Worm (Caenorhabditis elegans): ENCODE results near the gene twk-36.

Gene twk-36

DNA sequence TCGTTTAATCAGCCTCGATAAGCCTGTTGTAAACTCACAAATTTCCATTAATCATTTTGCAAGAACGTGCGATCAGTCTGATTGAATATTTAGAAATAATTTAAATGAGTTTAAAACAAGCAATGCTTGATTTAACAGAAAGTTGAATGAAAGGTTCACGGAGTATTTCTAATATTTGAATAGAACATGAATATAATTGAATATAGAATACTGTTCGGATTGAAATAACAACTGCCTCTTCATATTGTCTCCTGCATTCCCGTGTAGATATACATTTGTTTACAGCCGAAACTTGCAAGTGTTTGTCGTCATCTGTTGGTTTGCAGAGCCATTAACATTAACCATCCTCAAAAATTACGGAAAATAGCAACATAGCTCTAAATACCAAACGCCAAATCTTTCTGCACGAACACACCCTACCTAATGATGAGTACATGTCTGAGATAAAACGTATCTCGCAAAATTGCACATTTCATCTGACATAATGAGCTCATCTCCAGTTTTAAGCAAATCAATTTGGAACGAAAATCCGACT is 46.1 kb downstream of the twk-36 start, which contains the start of the genes Y26G10.5 and srh-32:
TSS of gene Y26G10.5 (minus strand) at position 101 of the 535 bp plus-strand sequence.
TSS of gene srh-32 (plus strand) at position 485 of the 535 bp plus-strand sequence.
- no peak for TF ChIP-seq nhr-21 (tag; optimal IDR thresholded peaks at IDR 0.05)
- no peak for TF ChIP-seq zag-1 (tag; optimal IDR thresholded peaks at IDR 0.05)

DNA sequence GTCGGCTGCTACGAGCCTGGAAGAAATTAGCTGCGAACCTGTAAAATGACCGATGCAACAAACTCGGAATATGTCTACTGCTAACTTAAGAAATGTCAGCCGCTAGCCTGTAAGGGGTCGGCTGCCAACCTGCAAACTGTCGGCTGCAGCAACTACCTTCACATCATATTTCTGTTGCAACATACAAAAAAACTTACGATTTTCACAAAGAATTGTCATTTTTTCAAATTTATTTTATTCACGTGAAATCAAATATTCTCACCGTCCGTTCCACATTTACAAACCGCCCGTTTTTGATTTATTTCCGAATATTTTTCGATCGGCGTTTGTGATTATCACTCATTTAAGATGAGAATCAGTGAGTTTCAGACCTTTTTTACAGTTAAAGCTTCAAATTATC is 47.2 kb downstream of the twk-36 start, which contains the start of gene Y26G10.6:
TSS of gene Y26G10.6 (plus strand) at position 301 of the 400 bp plus-strand sequence.
- TF ChIP-seq mbf-1 (tag; optimal IDR thresholded peaks at IDR 0.05) (no peak), nhr-6 (tag; optimal IDR thresholded peaks at IDR 0.05) (no peak), sem-4 (tag; optimal IDR thresholded peaks at IDR 0.05) (no peak), nhr-12 (tag; optimal IDR thresholded peaks at IDR 0.05) (no peak), ztf-11 (tag; optimal IDR thresholded peaks at IDR 0.05) (no peak)

DNA sequence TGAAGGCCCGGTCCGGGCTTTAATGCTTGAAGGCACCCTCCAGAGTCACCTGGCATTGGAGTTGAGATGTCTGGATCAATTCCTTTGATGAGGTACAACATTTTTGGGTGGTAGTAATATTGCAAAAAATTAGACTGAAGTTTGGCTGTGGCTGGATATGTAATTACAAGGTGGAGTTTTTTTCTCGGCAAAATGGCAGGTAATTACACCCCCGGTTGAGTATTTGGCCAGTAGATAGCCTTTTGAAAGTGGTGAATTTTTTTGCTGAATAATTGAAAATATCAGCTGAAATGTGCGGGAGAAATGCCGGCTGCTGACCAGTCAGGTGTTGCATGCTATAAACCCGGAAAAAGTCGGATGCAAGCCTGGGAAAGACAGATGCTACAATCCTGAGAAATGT is 47.8 kb downstream of the twk-36 start, which contains the start of gene Y26G10.4:
TSS of gene Y26G10.4 (minus strand) at position 101 of the 400 bp plus-strand sequence.
- TF ChIP-seq gmeb-1 (tag; optimal IDR thresholded peaks at IDR 0.05) (no peak), sma-3 (GFP tag; optimal IDR thresholded peaks at IDR 0.05) (no peak)

DNA sequence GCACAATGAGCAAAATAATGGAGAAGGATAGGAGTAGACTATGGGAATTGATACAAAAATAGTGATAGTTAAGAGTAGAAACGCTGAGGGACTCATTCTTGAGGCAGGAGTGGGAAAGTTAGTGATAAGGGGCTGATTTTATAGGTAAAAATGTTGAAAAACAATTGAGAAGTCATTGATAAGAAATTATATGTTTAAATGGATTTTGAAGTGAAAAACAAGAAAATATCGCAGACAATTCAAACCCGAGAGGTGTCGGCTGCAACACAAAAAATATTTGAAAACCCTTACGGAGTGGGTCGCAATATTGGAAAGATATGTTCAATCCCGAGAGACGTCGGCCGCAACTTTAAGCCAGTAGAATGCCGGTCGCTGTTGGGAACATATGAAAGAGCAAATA is 50.1 kb downstream of the twk-36 start, which contains the start of gene spp-29:
TSS of gene spp-29 (minus strand) at position 101 of the 400 bp plus-strand sequence.
- no peak for TF ChIP-seq nhr-12 (tag; optimal IDR thresholded peaks at IDR 0.05)
- TF ChIP-seq R02D3.7 (tag; optimal IDR thresholded peaks at IDR 0.05) = no peak
- TF ChIP-seq elt-3 (tag; optimal IDR thresholded peaks at IDR 0.05) = no peak
- TF ChIP-seq blmp-1 (tag; optimal IDR thresholded peaks at IDR 0.05; ENCODE audit: insufficient read depth) = no peak
- no peak for TF ChIP-seq C34F6.9 (tag; optimal IDR thresholded peaks at IDR 0.05)
- TF ChIP-seq ZK546.5 (tag; optimal IDR thresholded peaks at IDR 0.05) = no peak
- no peak for TF ChIP-seq nhr-21 (tag; optimal IDR thresholded peaks at IDR 0.05)
- no peak for TF ChIP-seq mbf-1 (tag; optimal IDR thresholded peaks at IDR 0.05)
- TF ChIP-seq mab-5 (tag; optimal IDR thresholded peaks at IDR 0.05) = no peak
- TF ChIP-seq gmeb-1 (tag; optimal IDR thresholded peaks at IDR 0.05) = no peak
- TF ChIP-seq skn-1 (tag; optimal IDR thresholded peaks at IDR 0.05) = no peak
- no peak for TF ChIP-seq nhr-25 (tag; optimal IDR thresholded peaks at IDR 0.05)
- no peak for TF ChIP-seq Y55F3AM.14 (GFP tag; optimal IDR thresholded peaks at IDR 0.05)
- TF ChIP-seq unc-62 (GFP tag; optimal IDR thresholded peaks at IDR 0.05) = no peak
- TF ChIP-seq unc-39 (tag; optimal IDR thresholded peaks at IDR 0.05) = no peak
- no peak for TF ChIP-seq unc-55 (GFP tag; optimal IDR thresholded peaks at IDR 0.05)
- no peak for TF ChIP-seq dmd-4 (tag; optimal IDR thresholded peaks at IDR 0.05)
- TF ChIP-seq peb-1 (tag; optimal IDR thresholded peaks at IDR 0.05) = no peak

DNA sequence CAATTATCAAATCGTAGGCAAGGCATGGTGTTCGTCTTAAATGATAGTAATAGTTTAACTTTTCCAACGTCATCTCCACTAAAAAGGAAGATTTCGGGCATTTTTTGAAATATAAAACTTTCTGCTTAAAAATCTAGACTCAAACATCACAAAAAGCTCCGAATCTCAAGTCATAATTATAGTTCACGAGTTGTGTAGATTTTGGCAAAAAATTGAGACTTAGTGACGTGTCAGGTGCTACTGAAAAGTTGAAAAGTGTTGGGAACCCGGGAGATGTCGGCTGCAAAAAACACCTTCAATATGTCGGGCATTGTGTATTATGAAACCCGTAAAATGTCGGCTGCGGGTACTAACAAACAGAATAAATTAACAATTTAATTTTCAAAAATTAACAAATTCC is 51.1 kb downstream of the twk-36 start, which contains the start of gene Y26G10.1:
TSS of gene Y26G10.1 (minus strand) at position 101 of the 400 bp plus-strand sequence.
- no peak for TF ChIP-seq lin-11 (tag; optimal IDR thresholded peaks at IDR 0.05)
- TF ChIP-seq R02D3.7 (tag; optimal IDR thresholded peaks at IDR 0.05) = no peak
- no peak for TF ChIP-seq unc-62 (GFP tag; optimal IDR thresholded peaks at IDR 0.05)
- TF ChIP-seq alr-1 (tag; optimal IDR thresholded peaks at IDR 0.05) = no peak
- TF ChIP-seq elt-1 (tag; optimal IDR thresholded peaks at IDR 0.05) = no peak
- TF ChIP-seq nhr-6 (tag; optimal IDR thresholded peaks at IDR 0.05) = no peak
- TF ChIP-seq mbf-1 (tag; optimal IDR thresholded peaks at IDR 0.05) = no peak
- TF ChIP-seq unc-55 (GFP tag; optimal IDR thresholded peaks at IDR 0.05) = no peak
- TF ChIP-seq fos-1 (tag; optimal IDR thresholded peaks at IDR 0.05) = no peak
- no peak for TF ChIP-seq lin-39 (tag; optimal IDR thresholded peaks at IDR 0.05)

DNA sequence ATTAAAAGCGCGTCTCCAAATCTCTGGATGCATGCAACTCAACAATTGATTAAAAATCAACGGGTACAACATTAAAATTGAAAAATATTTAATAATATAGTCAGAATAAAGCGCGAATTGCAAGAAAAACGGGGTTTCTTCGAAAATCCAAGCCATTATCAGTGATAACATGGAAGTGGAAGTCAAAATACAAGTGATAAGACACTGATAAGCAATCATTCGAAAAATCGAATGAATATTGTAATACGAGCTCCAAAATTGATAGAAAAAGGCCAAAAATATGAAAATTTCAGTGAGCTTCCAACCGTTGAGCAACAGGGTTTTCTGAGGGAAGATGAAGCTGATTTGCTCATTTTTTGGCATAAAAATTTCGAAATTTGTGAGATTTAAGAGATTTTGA is 52.6 kb downstream of the twk-36 start:
- TF ChIP-seq fos-1 (tag; optimal IDR thresholded peaks at IDR 0.05) (peak; percentile 25), ztf-1 (GFP tag; conservative IDR thresholded peaks at IDR 0.05) (no peak)
